Fruit fly (Drosophila melanogaster): ENCODE data around the gene CG2926.

Gene CG2926

dm6 chr3R:5570635-5571436 is 17.3 kb downstream of the CG2926 start, which contains the start of gene CRMP (continued):
- TF ChIP-seq CG12659 (GFP tag; optimal IDR thresholded peaks at IDR 0.05) (peak; percentile 25), hbn (GFP tag; IDR thresholded peaks at IDR 0.05; ENCODE audit: partially characterized antibody) (peak; percentile 54), CG8924 (tag; optimal IDR thresholded peaks at IDR 0.05) (peak; percentile 15), gfzf (GFP tag; optimal IDR thresholded peaks at IDR 0.05) (peak; percentile 65), sqz (GFP tag; optimal IDR thresholded peaks at IDR 0.05) (peak; percentile 62), sr (GFP tag; IDR thresholded peaks at IDR 0.05) (peak; percentile 85), nerfin-1 (tag; optimal IDR thresholded peaks at IDR 0.05) (peak; percentile 70), sens (GFP tag) (peak; percentile 7), Ssrp (tag; optimal IDR thresholded peaks at IDR 0.05) (no peak), stwl (tag; optimal IDR thresholded peaks at IDR 0.05) (peak; percentile 99), CG33557 (GFP tag; optimal IDR thresholded peaks at IDR 0.05) (peak; percentile 24), onecut (GFP tag; IDR thresholded peaks at IDR 0.05) (no peak), grn (GFP tag; optimal IDR thresholded peaks at IDR 0.05) (peak; percentile 92), CG17568 (GFP tag; optimal IDR thresholded peaks at IDR 0.05) (peak; percentile 49), Gug (GFP tag; IDR thresholded peaks at IDR 0.05) (no peak), CG18011 (GFP tag; optimal IDR thresholded peaks at IDR 0.05) (peak; percentile 88), CG5180 (GFP tag; optimal IDR thresholded peaks at IDR 0.05) (peak; percentile 22), YL-1 (GFP tag; optimal IDR thresholded peaks at IDR 0.05) (peak; percentile 69), Deaf1 (tag; optimal IDR thresholded peaks at IDR 0.05) (peak; percentile 62), cg (GFP tag; optimal IDR thresholded peaks at IDR 0.05) (peak; percentile 44), CG17328 (GFP tag; IDR thresholded peaks at IDR 0.05) (0 out of 2 replicates have a peak, but pooled peaks have one; percentile 5), insv (GFP tag; optimal IDR thresholded peaks at IDR 0.05) (peak; percentile 48 to 90), zen2 (GFP tag; IDR thresholded peaks at IDR 0.05; ENCODE audit: partially characterized antibody) (peak; percentile 24; the same call in 1 of the 3 replicates), Doc3 (GFP tag; IDR thresholded peaks at IDR 0.05; ENCODE audit: partially characterized antibody) (peak; percentile 43; the same call in 1 of the 3 replicates), Lpt (GFP tag; optimal IDR thresholded peaks at IDR 0.05) (no peak), stc (GFP tag; IDR thresholded peaks at IDR 0.05) (no peak), CG18262 (tag; optimal IDR thresholded peaks at IDR 0.05) (peak; percentile 21), Rfx (GFP tag; IDR thresholded peaks at IDR 0.05) (no peak), gem (tag; optimal IDR thresholded peaks at IDR 0.05) (no peak), CG9797 (GFP tag; optimal IDR thresholded peaks at IDR 0.05) (peak; percentile 34), odd (GFP tag; optimal IDR thresholded peaks at IDR 0.05) (peak; percentile 31), nom (GFP tag; optimal IDR thresholded peaks at IDR 0.05) (peak; percentile 46), NFAT (GFP tag; IDR thresholded peaks at IDR 0.05) (no peak), CG32767 (GFP tag; IDR thresholded peaks at IDR 0.05) (peak; percentile 89)

dm6 chr3R:5568590-5568989 is 19.6 kb downstream of the CG2926 start, which contains the start of the genes CG2931 and Rheb:
Gene CG2931, minus strand, starts transcription at chr3R:5568615.
Gene Rheb, plus strand, starts transcription at chr3R:5568921.
- peak; percentile 65 for TF ChIP-seq Hsf (GFP tag; optimal IDR thresholded peaks at IDR 0.05)
- TF ChIP-seq mam (GFP tag; optimal IDR thresholded peaks at IDR 0.05), result peak; percentile 55
- TF ChIP-seq D19B (GFP tag; optimal IDR thresholded peaks at IDR 0.05), result no peak
- TF ChIP-seq Sin3A (optimal IDR thresholded peaks at IDR 0.05), result peak; percentile 71
- TF ChIP-seq CG11723 (GFP tag; optimal IDR thresholded peaks at IDR 0.05), result peak; percentile 8
- TF ChIP-seq amos (GFP tag; IDR thresholded peaks at IDR 0.05; ENCODE audit: partially characterized antibody), result peak; percentile 76
- peak; percentile 67 for TF ChIP-seq Chrac-16 (GFP tag; optimal IDR thresholded peaks at IDR 0.05)
- 0 out of 3 replicates have a peak, but pooled peaks have one; percentile 40 for TF ChIP-seq H15 (GFP tag; IDR thresholded peaks at IDR 0.05)
- TF ChIP-seq Mrtf (GFP tag; IDR thresholded peaks at IDR 0.05), result no peak
- peak; percentile 19 for TF ChIP-seq exex (tag; optimal IDR thresholded peaks at IDR 0.05)
- TF ChIP-seq tgo (GFP tag; IDR thresholded peaks at IDR 0.05), result peak; percentile 67
- TF ChIP-seq CG11696 (GFP tag; IDR thresholded peaks at IDR 0.05), result no peak
- TF ChIP-seq CG1529 (GFP tag; optimal IDR thresholded peaks at IDR 0.05), result peak; percentile 4
- peak; percentile 48 for TF ChIP-seq D19A (tag; optimal IDR thresholded peaks at IDR 0.05)
- no peak for TF ChIP-seq CG9876 (GFP tag; optimal IDR thresholded peaks at IDR 0.05)
- no peak for TF ChIP-seq fru (optimal IDR thresholded peaks at IDR 0.05)
- peak; percentile 64 for TF ChIP-seq dmrt11E (tag; optimal IDR thresholded peaks at IDR 0.05)
